Fruit fly (Drosophila melanogaster): ENCODE data around the gene GluRS-m.

The GluRS-m gene

dm6 chr3L:16377768-16378764 lies 38.9 kb downstream of the GluRS-m start, which contains the start of gene roq:
TSS of gene roq (minus strand) at chr3L:16378566.
- TF ChIP-seq CG32006 (GFP tag; optimal IDR thresholded peaks at IDR 0.05) (no peak), esn (GFP tag; optimal IDR thresholded peaks at IDR 0.05) (peak; percentile 4), Sox14 (GFP tag; optimal IDR thresholded peaks at IDR 0.05) (peak; percentile 76), svp (GFP tag) (no peak), Lpt (GFP tag; optimal IDR thresholded peaks at IDR 0.05) (peak; percentile 9), acj6 (GFP tag; optimal IDR thresholded peaks at IDR 0.05) (no peak), dac (GFP tag; optimal IDR thresholded peaks at IDR 0.05) (no peak), topi (GFP tag; optimal IDR thresholded peaks at IDR 0.05) (no peak), spab (GFP tag; optimal IDR thresholded peaks at IDR 0.05) (no peak), Eip75B (GFP tag; optimal IDR thresholded peaks at IDR 0.05) (no peak), eg (GFP tag; IDR thresholded peaks at IDR 0.05) (no peak), lz (GFP tag; optimal IDR thresholded peaks at IDR 0.05) (peak; percentile 1), Blimp-1 (GFP tag; optimal IDR thresholded peaks at IDR 0.05) (peak; percentile 89), dsx (GFP tag; optimal IDR thresholded peaks at IDR 0.05; ENCODE audit: poor library complexity, severe bottlenecking) (no peak), CG34406 (GFP tag; optimal IDR thresholded peaks at IDR 0.05) (no peak), CG4318 (GFP tag; optimal IDR thresholded peaks at IDR 0.05) (no peak), Eip93F (GFP tag; optimal IDR thresholded peaks at IDR 0.05) (peak; percentile 51), CG11762 (GFP tag; optimal IDR thresholded peaks at IDR 0.05; ENCODE audit: insufficient read depth) (no peak), Sox15 (GFP tag; optimal IDR thresholded peaks at IDR 0.05) (no peak), CG11294 (GFP tag; IDR thresholded peaks at IDR 0.05) (no peak), CG11902 (GFP tag; optimal IDR thresholded peaks at IDR 0.05) (no peak), CG10631 (GFP tag; optimal IDR thresholded peaks at IDR 0.05) (no peak), fd85E (GFP tag; optimal IDR thresholded peaks at IDR 0.05) (no peak), CG6163 (GFP tag; IDR thresholded peaks at IDR 0.05) (no peak), CG3032 (tag; optimal IDR thresholded peaks at IDR 0.05) (peak; percentile 10), OdsH (GFP tag; optimal IDR thresholded peaks at IDR 0.05) (no peak), cyc (GFP tag; optimal IDR thresholded peaks at IDR 0.05) (no peak), CG6276 (GFP tag; optimal IDR thresholded peaks at IDR 0.05) (no peak), Eip78C (GFP tag) (peak; percentile 79), Hr4 (GFP tag; optimal IDR thresholded peaks at IDR 0.05) (no peak)

- TF ChIP-seq net (GFP tag; optimal IDR thresholded peaks at IDR 0.05) (no peak), CG16779 (tag; optimal IDR thresholded peaks at IDR 0.05) (no peak), Eip75B (GFP tag; optimal IDR thresholded peaks at IDR 0.05) (no peak), CG7368 (GFP tag; optimal IDR thresholded peaks at IDR 0.05) (no peak), Eip93F (GFP tag; optimal IDR thresholded peaks at IDR 0.05) (no peak), CG8119 (GFP tag; IDR thresholded peaks at IDR 0.05) (no peak), esn (GFP tag; optimal IDR thresholded peaks at IDR 0.05) (no peak), CG11902 (GFP tag; optimal IDR thresholded peaks at IDR 0.05) (no peak)
Observed at dm6 chr3L:16369526-16369925, 47.5 kb downstream of the GluRS-m start, which contains the start of gene CG18814. TSS of gene CG18814 (plus strand) at chr3L:16369826.

dm6 chr3L:16368199-16368598 lies 48.8 kb downstream of the GluRS-m start, which contains the start of gene CG4842:
TSS of gene CG4842 (plus strand) at chr3L:16368389.
- TF ChIP-seq CG32006 (GFP tag; optimal IDR thresholded peaks at IDR 0.05) = no peak
- no peak for TF ChIP-seq fd85E (GFP tag; optimal IDR thresholded peaks at IDR 0.05)
- no peak for TF ChIP-seq Hr4 (GFP tag; optimal IDR thresholded peaks at IDR 0.05)
- peak; percentile 70 for TF ChIP-seq svp (GFP tag)
- no peak for TF ChIP-seq Eip75B (GFP tag; optimal IDR thresholded peaks at IDR 0.05)
- no peak for TF ChIP-seq CG31627 (GFP tag; optimal IDR thresholded peaks at IDR 0.05)
- no peak for TF ChIP-seq achi (GFP tag; optimal IDR thresholded peaks at IDR 0.05)
